Fruit fly (Drosophila melanogaster): ENCODE data around the gene Grip91.

Gene Grip91

DNA sequence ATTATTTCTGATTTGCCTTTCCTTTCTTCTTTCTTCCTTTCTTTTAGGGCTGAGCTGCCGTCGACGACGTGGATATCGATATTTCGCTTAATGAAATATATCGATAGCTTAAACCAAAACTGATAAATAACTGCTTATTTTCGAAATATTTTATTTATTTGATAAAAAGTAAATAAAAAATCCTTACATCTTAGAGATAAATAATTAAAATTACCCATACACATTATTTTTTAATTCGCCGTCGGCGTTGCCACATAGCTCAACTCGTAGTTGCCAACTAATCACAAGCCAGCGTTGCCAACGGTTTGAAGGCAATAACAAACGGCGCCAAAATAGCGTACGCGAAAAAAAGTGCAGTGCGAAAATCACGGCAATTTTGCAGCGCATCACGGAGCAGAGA, 22.5 kb downstream of the Grip91 start, which contains the start of the genes Mrgn1 and mus101:
TSS of gene Mrgn1 (minus strand) at position 44 of the 400 bp plus-strand sequence.
TSS of gene mus101 (plus strand) at position 313 of the 400 bp plus-strand sequence.
- TF ChIP-seq CG8478 (optimal IDR thresholded peaks at IDR 0.05) (no peak), pan (optimal IDR thresholded peaks at IDR 0.05) (no peak), psq (optimal IDR thresholded peaks at IDR 0.05) (no peak), EcR (GFP tag; optimal IDR thresholded peaks at IDR 0.05) (no peak), usp (GFP tag; optimal IDR thresholded peaks at IDR 0.05) (no peak), Dll (optimal IDR thresholded peaks at IDR 0.05) (no peak)

dm6 chrX:13717982-13718402, 26.5 kb downstream of the Grip91 start, which contains the start of gene Nadsyn:
TSS of gene Nadsyn (minus strand) at chrX:13718285.
- TF ChIP-seq psq (optimal IDR thresholded peaks at IDR 0.05) (no peak), usp (GFP tag; optimal IDR thresholded peaks at IDR 0.05) (no peak), CG8478 (optimal IDR thresholded peaks at IDR 0.05) (no peak), EcR (GFP tag; optimal IDR thresholded peaks at IDR 0.05) (no peak), Dll (optimal IDR thresholded peaks at IDR 0.05) (no peak), pan (optimal IDR thresholded peaks at IDR 0.05) (no peak)

DNA sequence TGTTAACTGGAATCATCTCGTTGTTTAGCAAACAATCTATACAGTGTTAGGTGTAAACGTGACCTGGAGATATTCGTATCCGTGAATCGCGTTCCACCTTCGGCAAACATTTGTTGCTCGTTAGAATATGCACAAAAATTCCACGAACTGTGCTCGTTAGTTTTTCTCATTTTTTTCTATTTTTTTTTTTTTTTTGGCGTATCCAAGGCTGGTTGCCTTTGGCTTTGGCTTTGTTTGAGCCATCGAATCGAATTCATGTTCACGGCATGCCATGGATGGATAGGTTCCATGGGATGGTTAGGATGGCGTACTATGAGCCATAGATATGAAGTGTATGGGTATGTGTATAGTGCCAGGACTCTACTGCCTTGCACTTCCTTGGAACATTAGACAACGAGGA, 44.8 kb downstream of the Grip91 start:
- TF ChIP-seq CG8478 (optimal IDR thresholded peaks at IDR 0.05) (no peak), EcR (GFP tag; optimal IDR thresholded peaks at IDR 0.05) (no peak), psq (optimal IDR thresholded peaks at IDR 0.05) (no peak), usp (GFP tag; optimal IDR thresholded peaks at IDR 0.05) (no peak), Dll (optimal IDR thresholded peaks at IDR 0.05) (no peak), pan (optimal IDR thresholded peaks at IDR 0.05) (no peak)

DNA sequence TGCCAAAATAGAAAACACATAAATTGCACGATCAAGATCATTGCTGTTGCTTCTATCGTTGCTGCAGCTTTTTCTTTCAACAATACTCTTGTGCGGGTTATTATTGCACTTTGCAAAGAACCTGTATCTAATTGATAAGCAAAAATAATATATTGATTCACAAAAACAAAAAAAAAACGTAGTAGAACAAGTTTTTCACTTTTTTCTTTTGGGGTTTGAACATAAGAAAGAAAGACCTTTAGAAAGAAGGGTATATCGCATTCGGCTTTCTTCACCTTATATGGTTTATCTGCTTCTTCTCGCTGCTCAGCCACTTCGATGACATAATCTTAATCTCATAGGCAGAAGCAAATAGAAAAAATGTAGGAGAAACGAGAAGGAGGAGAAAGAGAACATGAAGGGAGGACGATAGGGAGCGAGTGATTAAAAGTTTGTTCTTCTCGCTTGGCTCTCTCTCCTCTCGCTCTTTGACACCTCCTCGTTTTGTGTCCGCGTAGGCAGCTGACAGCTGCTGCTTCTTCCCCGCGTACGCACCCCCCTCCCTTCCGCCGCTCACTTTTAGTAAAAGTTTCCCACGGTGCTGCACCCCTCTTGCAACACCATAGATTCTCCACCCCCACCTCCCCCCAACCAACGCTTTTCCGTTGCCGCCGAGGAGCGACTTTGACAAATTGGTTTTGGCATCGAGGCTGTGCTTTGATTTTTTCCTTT, 45.6 kb downstream of the Grip91 start:
- TF ChIP-seq CG8478 (optimal IDR thresholded peaks at IDR 0.05): no peak
- TF ChIP-seq psq (optimal IDR thresholded peaks at IDR 0.05): no peak
- no peak for TF ChIP-seq pan (optimal IDR thresholded peaks at IDR 0.05)
- no peak for TF ChIP-seq Dll (optimal IDR thresholded peaks at IDR 0.05)
- TF ChIP-seq usp (GFP tag; optimal IDR thresholded peaks at IDR 0.05): no peak

DNA sequence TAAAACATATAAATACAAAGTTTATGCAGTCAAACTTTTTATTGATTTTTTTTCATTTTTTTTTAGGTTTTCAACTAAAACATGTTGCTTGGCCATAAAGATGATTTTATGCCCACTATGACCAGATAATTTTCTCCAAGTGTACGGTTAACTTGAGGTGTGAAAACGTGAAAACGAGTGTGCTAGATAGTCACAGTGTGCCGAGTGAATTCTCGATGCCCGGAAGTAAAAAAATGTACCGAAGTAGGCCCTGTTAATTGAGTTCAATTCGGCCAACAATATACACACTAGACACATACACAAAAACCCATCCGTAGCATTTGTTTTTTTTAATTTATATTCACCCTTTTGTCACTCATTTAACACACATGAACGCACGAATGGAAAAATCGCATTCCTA, 52.5 kb downstream of the Grip91 start, which contains the start of gene Nna1:
TSS of gene Nna1 (plus strand) at position 301 of the 400 bp plus-strand sequence.
- TF ChIP-seq CG8478 (optimal IDR thresholded peaks at IDR 0.05) (no peak), EcR (GFP tag; optimal IDR thresholded peaks at IDR 0.05) (no peak), psq (optimal IDR thresholded peaks at IDR 0.05) (no peak), Dll (optimal IDR thresholded peaks at IDR 0.05) (no peak), pan (optimal IDR thresholded peaks at IDR 0.05) (no peak), usp (GFP tag; optimal IDR thresholded peaks at IDR 0.05) (no peak)

All from whole organism.